Worm (Caenorhabditis elegans): ENCODE measurements around the gene F48G7.5.

- TF ChIP-seq dox-1 (GFP tag; IDR thresholded peaks at IDR 0.05) (no peak), lin-35 (GFP tag; optimal IDR thresholded peaks at IDR 0.05) (no peak), nhr-27 (tag; optimal IDR thresholded peaks at IDR 0.05) (no peak), K11D2.4 (GFP tag; IDR thresholded peaks at IDR 0.05) (no peak), Y53G8AR.9 (GFP tag; conservative IDR thresholded peaks at IDR 0.05) (no peak), efl-1 (GFP tag; optimal IDR thresholded peaks at IDR 0.05) (no peak), ztf-28 (GFP tag; IDR thresholded peaks at IDR 0.05) (no peak), snpc-4 (GFP tag; optimal IDR thresholded peaks at IDR 0.05) (no peak), snpc-4 (tag; optimal IDR thresholded peaks at IDR 0.05) (no peak), nfya-2 (GFP tag; IDR thresholded peaks at IDR 0.05) (no peak), ceh-58 (GFP tag; IDR thresholded peaks at IDR 0.05) (no peak), egrh-3 (GFP tag; IDR thresholded peaks at IDR 0.05) (no peak)
Observed at ce11 chrV:657678-658077, 34.9 kb upstream of the F48G7.5 start, which contains the start of gene srh-246.

Data from whole organism, young adult.